Worm (Caenorhabditis elegans): ENCODE data around the gene ssq-1.

Gene ssq-1

ce11 chrIV:9867915-9868314, 15.6 kb downstream of the ssq-1 start:
- no peak for TF ChIP-seq zfh-2 (GFP tag; conservative IDR thresholded peaks at IDR 0.05)
- no peak for TF ChIP-seq F23B12.7 (tag; optimal IDR thresholded peaks at IDR 0.05; ENCODE audit: insufficient read depth)
- TF ChIP-seq F33H1.4 (GFP tag; IDR thresholded peaks at IDR 0.05): no peak
- no peak for TF ChIP-seq hlh-12 (tag; optimal IDR thresholded peaks at IDR 0.05)
- no peak for TF ChIP-seq ceh-91 (GFP tag; IDR thresholded peaks at IDR 0.05)
- no peak for TF ChIP-seq lag-1 (GFP tag; IDR thresholded peaks at IDR 0.05)
- TF ChIP-seq ztf-26 (tag; optimal IDR thresholded peaks at IDR 0.05): peak; percentile 84
- TF ChIP-seq nhr-179 (tag; optimal IDR thresholded peaks at IDR 0.05): no peak
- TF ChIP-seq ama-1 (optimal IDR thresholded peaks at IDR 0.05): no peak
- no peak for TF ChIP-seq ama-1 (GFP tag; optimal IDR thresholded peaks at IDR 0.05)
- TF ChIP-seq T26A5.8 (tag; optimal IDR thresholded peaks at IDR 0.05): no peak
- TF ChIP-seq tbx-9 (tag; optimal IDR thresholded peaks at IDR 0.05; ENCODE audit: borderline replicate concordance): no peak
- TF ChIP-seq die-1 (tag; optimal IDR thresholded peaks at IDR 0.05): peak; percentile 55
- TF ChIP-seq C06A6.2 (GFP tag; conservative IDR thresholded peaks at IDR 0.05): 0 out of 2 replicates have a peak, but pooled peaks have one; percentile 19
- TF ChIP-seq lsy-27 (tag; optimal IDR thresholded peaks at IDR 0.05; ENCODE audit: borderline replicate concordance, insufficient read depth): no peak
- no peak for TF ChIP-seq nhr-90 (tag; optimal IDR thresholded peaks at IDR 0.05)
- no peak for TF ChIP-seq rec-8 (tag; optimal IDR thresholded peaks at IDR 0.05)
- no peak for TF ChIP-seq ztf-3 (GFP tag; optimal IDR thresholded peaks at IDR 0.05)
- no peak for TF ChIP-seq egrh-3 (GFP tag; IDR thresholded peaks at IDR 0.05)
- no peak for TF ChIP-seq rpc-1 (optimal IDR thresholded peaks at IDR 0.05)
- no peak for TF ChIP-seq rpc-1 (tag; optimal IDR thresholded peaks at IDR 0.05)
- no peak for TF ChIP-seq bed-1 (GFP tag; IDR thresholded peaks at IDR 0.05)
- TF ChIP-seq ets-4 (GFP tag; optimal IDR thresholded peaks at IDR 0.05): no peak
- TF ChIP-seq sptf-2 (GFP tag; optimal IDR thresholded peaks at IDR 0.05): no peak
- no peak for TF ChIP-seq ztf-22 (GFP tag; optimal IDR thresholded peaks at IDR 0.05)
- TF ChIP-seq attf-3 (GFP tag; conservative IDR thresholded peaks at IDR 0.05): no peak
- TF ChIP-seq him-1 (tag; optimal IDR thresholded peaks at IDR 0.05): no peak
- no peak for TF ChIP-seq efl-1 (GFP tag; optimal IDR thresholded peaks at IDR 0.05)
- TF ChIP-seq somi-1 (GFP tag; optimal IDR thresholded peaks at IDR 0.05): peak; percentile 96
- TF ChIP-seq Y67H2A.10 (GFP tag; conservative IDR thresholded peaks at IDR 0.05): no peak
- peak; percentile 76 for TF ChIP-seq hsf-1 (GFP tag; IDR thresholded peaks at IDR 0.05)
- peak; percentile 3 for TF ChIP-seq tbp1 (GFP tag; optimal IDR thresholded peaks at IDR 0.05)
- TF ChIP-seq madf-6 (GFP tag; IDR thresholded peaks at IDR 0.05): no peak
- TF ChIP-seq B0035.1 (tag; optimal IDR thresholded peaks at IDR 0.05): no peak
- peak; percentile 84 for TF ChIP-seq lin-40 (tag; optimal IDR thresholded peaks at IDR 0.05)
- TF ChIP-seq ztf-25 (GFP tag; IDR thresholded peaks at IDR 0.05): no peak
- TF ChIP-seq repo-1 (tag; optimal IDR thresholded peaks at IDR 0.05): no peak
- peak in 1 of 2 experiments; percentile 8 for TF ChIP-seq let-607 (tag; optimal IDR thresholded peaks at IDR 0.05)
- TF ChIP-seq unc-130 (GFP tag; optimal IDR thresholded peaks at IDR 0.05): no peak
- TF ChIP-seq cebp-1 (GFP tag; IDR thresholded peaks at IDR 0.05): no peak
- TF ChIP-seq cebp-1 (tag; optimal IDR thresholded peaks at IDR 0.05): peak; percentile 27
- no peak for TF ChIP-seq athp-1 (tag; optimal IDR thresholded peaks at IDR 0.05)
- no peak for TF ChIP-seq lsl-1 (GFP tag; optimal IDR thresholded peaks at IDR 0.05)
- peak; percentile 26 for TF ChIP-seq chd-7 (tag; optimal IDR thresholded peaks at IDR 0.05)
- TF ChIP-seq Y95B8A.8 (GFP tag; IDR thresholded peaks at IDR 0.05): no peak
- TF ChIP-seq B0019.2 (GFP tag; conservative IDR thresholded peaks at IDR 0.05): no peak
- no peak for TF ChIP-seq F57C9.4 (tag; optimal IDR thresholded peaks at IDR 0.05)
- TF ChIP-seq egl-18 (GFP tag; IDR thresholded peaks at IDR 0.05): no peak
- peak; percentile 6 for TF ChIP-seq ceh-27 (GFP tag; optimal IDR thresholded peaks at IDR 0.05)
- TF ChIP-seq F55B11.4 (tag; optimal IDR thresholded peaks at IDR 0.05; ENCODE audit: borderline replicate concordance, insufficient read depth): no peak

All from whole organism, young adult.